Worm (Caenorhabditis elegans) whole organism, late embryonic: ENCODE data around the gene gst-13.

Experiments used
- C08G9.2 ChIP-seq: sonication (generic microtip); optimal IDR thresholded peaks from 2 replicates; lab custom pipeline; 2016; ENCODE audit warnings: mild to moderate bottlenecking, missing genetic modification characterization, moderate library complexity, missing compliant biosample characterization
- C38D4.7 ChIP-seq: fragments of 200-800 bp; sonication (Bioruptor generic); optimal IDR thresholded peaks from 2 replicates; lab custom pipeline; 2018; ENCODE audit warnings: mild to moderate bottlenecking, missing genetic modification characterization, moderate library complexity, missing compliant biosample characterization
- T23F11.4 ChIP-seq: fragments of 200-800 bp; sonication (Bioruptor generic); optimal IDR thresholded peaks from 2 replicates; lab custom pipeline; 2018; ENCODE audit warnings: mild to moderate bottlenecking, missing genetic modification characterization, missing compliant biosample characterization
- Y22D7AL.16 ChIP-seq: sonication (generic microtip); optimal IDR thresholded peaks from 2 replicates; lab custom pipeline; 2016; ENCODE audit warnings: missing genetic modification characterization, missing compliant biosample characterization
- ahr-1 ChIP-seq: sonication (generic microtip); optimal IDR thresholded peaks from 2 replicates; lab custom pipeline; 2016; ENCODE audit warnings: missing genetic modification characterization, missing compliant biosample characterization
- ceh-14 ChIP-seq: sonication (generic microtip); optimal IDR thresholded peaks from 2 replicates; lab custom pipeline; 2016; ENCODE audit warnings: missing genotype, missing genetic modification characterization, missing compliant biosample characterization
- ceh-18 ChIP-seq: sonication (generic microtip); optimal IDR thresholded peaks from 2 replicates; lab custom pipeline; 2016; ENCODE audit warnings: missing genetic modification characterization, missing compliant biosample characterization
- ceh-19 ChIP-seq: fragments of 200-800 bp; sonication (Bioruptor generic); optimal IDR thresholded peaks from 2 replicates; lab custom pipeline; 2018; ENCODE audit warnings: mild to moderate bottlenecking, missing genetic modification characterization, missing compliant biosample characterization
- ceh-2 ChIP-seq: sonication (generic microtip); optimal IDR thresholded peaks from 2 replicates; lab custom pipeline; 2016; ENCODE audit warnings: missing genotype, missing genetic modification characterization, missing compliant biosample characterization
- ceh-22 ChIP-seq: sonication (generic microtip); optimal IDR thresholded peaks from 2 replicates; lab custom pipeline; 2017; ENCODE audit warnings: missing biosample characterization, missing genetic modification characterization
- ceh-30 ChIP-seq: fragments of 150-350 bp; optimal IDR thresholded peaks from 2 replicates; lab custom pipeline; 2014; ENCODE audit warnings: missing biosample characterization, missing genetic modification characterization
- ceh-31 ChIP-seq: sonication (generic microtip); optimal IDR thresholded peaks from 2 replicates; lab custom pipeline; 2016; ENCODE audit warnings: missing genetic modification characterization, missing compliant biosample characterization
- ceh-45 ChIP-seq: fragments of 200-800 bp; sonication (Bioruptor generic); IDR thresholded peaks from 2 replicates; pipeline ENCODE4 v1.3.6; 2022; ENCODE audit warnings: missing genetic modification reagents, missing genetic modification characterization, missing compliant biosample characterization
- ceh-6 ChIP-seq: fragments of 200-800 bp; sonication (Bioruptor generic); optimal IDR thresholded peaks from 2 replicates; lab custom pipeline; 2018; ENCODE audit warnings: mild to moderate bottlenecking, missing genetic modification characterization, missing compliant biosample characterization
- dve-1 ChIP-seq: sonication (generic microtip); optimal IDR thresholded peaks from 2 replicates; lab custom pipeline; 2017; ENCODE audit warnings: antibody characterized with exemption, mild to moderate bottlenecking, missing genetic modification characterization, missing compliant biosample characterization
- elt-2 ChIP-seq: sonication (generic microtip); optimal IDR thresholded peaks from 2 replicates; lab custom pipeline; 2016; ENCODE audit warnings: missing genetic modification reagents, missing genetic modification characterization, missing compliant biosample characterization
- hlh-15 ChIP-seq: sonication (generic microtip); optimal IDR thresholded peaks from 2 replicates; lab custom pipeline; 2016; ENCODE audit warnings: missing genetic modification characterization, missing compliant biosample characterization
- hlh-30 ChIP-seq: sonication (generic microtip); optimal IDR thresholded peaks from 2 replicates; lab custom pipeline; 2017; ENCODE audit warnings: antibody characterized with exemption, missing genetic modification characterization, missing compliant biosample characterization; ENCODE audit not compliant: insufficient read depth
- hlh-6 ChIP-seq: sonication (generic microtip); optimal IDR thresholded peaks from 2 replicates; lab custom pipeline; 2016; ENCODE audit warnings: missing genotype, missing genetic modification characterization, missing compliant biosample characterization
- hlh-8 ChIP-seq: sonication (generic microtip); optimal IDR thresholded peaks from 2 replicates; lab custom pipeline; 2016; ENCODE audit warnings: missing genotype, missing genetic modification characterization, missing compliant biosample characterization
- madf-2 ChIP-seq: sonication (generic microtip); optimal IDR thresholded peaks from 2 replicates; lab custom pipeline; 2017; ENCODE audit warnings: missing genetic modification characterization, missing compliant biosample characterization
- nfya-1 ChIP-seq: sonication (generic microtip); optimal IDR thresholded peaks from 2 replicates; lab custom pipeline; 2017; ENCODE audit warnings: missing genetic modification characterization, mild to moderate bottlenecking, missing compliant biosample characterization, antibody characterized with exemption, moderate library complexity
- nhr-232 ChIP-seq: sonication (generic microtip); optimal IDR thresholded peaks from 2 replicates; lab custom pipeline; 2016; ENCODE audit warnings: missing genetic modification characterization, missing compliant biosample characterization
- pax-1 ChIP-seq: fragments of 150-350 bp; optimal IDR thresholded peaks from 2 replicates; lab custom pipeline; 2014; ENCODE audit warnings: missing biosample characterization, missing genetic modification characterization
- pha-4 ChIP-seq: fragments of 150-350 bp; optimal IDR thresholded peaks from 2 replicates; lab custom pipeline; 2018; ENCODE audit warnings: missing biosample characterization, missing genetic modification reagents, missing genetic modification characterization
- pqm-1 ChIP-seq: sonication (generic microtip); optimal IDR thresholded peaks from 2 replicates; lab custom pipeline; 2016; ENCODE audit warnings: missing genetic modification characterization, missing compliant biosample characterization
- rnt-1 ChIP-seq: sonication (generic microtip); optimal IDR thresholded peaks from 2 replicates; lab custom pipeline; 2016; ENCODE audit warnings: missing genetic modification characterization, missing compliant biosample characterization
- sox-2 ChIP-seq: fragments of 200-800 bp; sonication (Bioruptor generic); IDR thresholded peaks from 2 replicates; pipeline ENCODE4 v1.3.6; 2022; ENCODE audit warnings: missing genetic modification reagents, missing genetic modification characterization, missing compliant biosample characterization
- tbx-2 ChIP-seq: sonication (generic microtip); optimal IDR thresholded peaks from 2 replicates; lab custom pipeline; 2016; ENCODE audit warnings: missing genetic modification characterization, missing compliant biosample characterization
- tbx-7 ChIP-seq: sonication (generic microtip); optimal IDR thresholded peaks from 2 replicates; lab custom pipeline; 2016; ENCODE audit warnings: missing genotype, missing genetic modification characterization, missing compliant biosample characterization
- ttx-3 ChIP-seq: sonication (generic microtip); optimal IDR thresholded peaks from 2 replicates; lab custom pipeline; 2016; ENCODE audit warnings: missing genetic modification reagents, missing genetic modification characterization, missing compliant biosample characterization
- unc-3 ChIP-seq, 2 experiments: fragments of 200-800 bp in 1 of 2; sonication (Bioruptor generic) in 1 of 2; sonication (generic microtip) in 1 of 2; conservative IDR thresholded peaks in 1 of 2; optimal IDR thresholded peaks in 1 of 2; 2 replicates each; pipeline versions ENCODE4 v1.3.6 to Lab custom; 2016 to 2022; ENCODE audit warnings: missing compliant biosample characterization in 2 of 2, missing genetic modification characterization in 2 of 2, missing genetic modification reagents in 1 of 2
- zip-5 ChIP-seq: sonication (generic microtip); optimal IDR thresholded peaks from 2 replicates; lab custom pipeline; 2016; ENCODE audit warnings: missing genetic modification characterization, missing compliant biosample characterization
- ztf-16 ChIP-seq: sonication (generic microtip); optimal IDR thresholded peaks from 2 replicates; lab custom pipeline; 2017; ENCODE audit warnings: missing genetic modification characterization, missing compliant biosample characterization

The gst-13 gene

DNA sequence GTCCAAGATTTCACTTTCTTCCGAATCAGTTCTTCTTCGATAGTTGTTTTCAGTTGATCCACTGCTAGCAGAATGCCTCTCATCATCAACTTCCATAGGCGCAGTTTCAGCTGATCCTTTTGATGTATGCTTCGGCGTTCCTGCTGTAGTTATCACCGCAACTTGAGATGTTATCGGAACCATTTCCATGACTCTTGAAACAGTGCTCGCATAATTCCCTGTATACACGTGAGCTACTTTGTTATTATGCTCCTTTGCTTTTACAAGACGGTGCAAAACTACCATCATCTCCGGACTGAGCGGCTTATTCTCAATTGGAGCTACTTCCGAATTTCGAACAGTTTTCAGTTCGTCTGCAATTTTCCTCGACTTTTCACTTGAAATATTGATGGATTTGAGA is 45.9 kb downstream of the gst-13 start:
- TF ChIP-seq hlh-15 (tag; lab: Kevin White, UChicago) (no peak), ceh-19 (GFP tag; lab: Kevin White, UChicago) (no peak), nfya-1 (no peak), ceh-6 (GFP tag; lab: Kevin White, UChicago) (no peak), tbx-7 (no peak), C38D4.7 (no peak), hlh-30 (tag; lab: Kevin White, UChicago) (no peak), ceh-22 (tag; lab: Kevin White, UChicago) (no peak), nhr-232 (tag; lab: Kevin White, UChicago) (no peak), madf-2 (tag; lab: Kevin White, UChicago) (no peak), rnt-1 (tag; lab: Kevin White, UChicago) (no peak)

- TF ChIP-seq ceh-14 (tag; lab: Kevin White, UChicago): no peak
- no peak for TF ChIP-seq ceh-18 (tag; lab: Kevin White, UChicago)
- TF ChIP-seq elt-2: no peak
- no peak for TF ChIP-seq Y22D7AL.16
- no peak for TF ChIP-seq hlh-8 (tag; lab: Kevin White, UChicago)
- no peak for TF ChIP-seq sox-2
- no peak for TF ChIP-seq pax-1
- no peak for TF ChIP-seq ceh-6 (GFP tag; lab: Kevin White, UChicago)
- no peak for TF ChIP-seq T23F11.4
- TF ChIP-seq hlh-6 (tag; lab: Kevin White, UChicago): no peak
- TF ChIP-seq zip-5 (tag; lab: Kevin White, UChicago): no peak
- TF ChIP-seq tbx-2: no peak
- TF ChIP-seq C08G9.2 (tag; lab: Kevin White, UChicago): no peak
- TF ChIP-seq pqm-1 (tag; lab: Kevin White, UChicago): no peak
- TF ChIP-seq ztf-16 (tag; lab: Kevin White, UChicago): no peak
- TF ChIP-seq ceh-2: no peak
- TF ChIP-seq madf-2 (tag; lab: Kevin White, UChicago): no peak
These were observed 47.8 kb downstream of the gst-13 start for ce11 chrII:9279016-9279415.

DNA sequence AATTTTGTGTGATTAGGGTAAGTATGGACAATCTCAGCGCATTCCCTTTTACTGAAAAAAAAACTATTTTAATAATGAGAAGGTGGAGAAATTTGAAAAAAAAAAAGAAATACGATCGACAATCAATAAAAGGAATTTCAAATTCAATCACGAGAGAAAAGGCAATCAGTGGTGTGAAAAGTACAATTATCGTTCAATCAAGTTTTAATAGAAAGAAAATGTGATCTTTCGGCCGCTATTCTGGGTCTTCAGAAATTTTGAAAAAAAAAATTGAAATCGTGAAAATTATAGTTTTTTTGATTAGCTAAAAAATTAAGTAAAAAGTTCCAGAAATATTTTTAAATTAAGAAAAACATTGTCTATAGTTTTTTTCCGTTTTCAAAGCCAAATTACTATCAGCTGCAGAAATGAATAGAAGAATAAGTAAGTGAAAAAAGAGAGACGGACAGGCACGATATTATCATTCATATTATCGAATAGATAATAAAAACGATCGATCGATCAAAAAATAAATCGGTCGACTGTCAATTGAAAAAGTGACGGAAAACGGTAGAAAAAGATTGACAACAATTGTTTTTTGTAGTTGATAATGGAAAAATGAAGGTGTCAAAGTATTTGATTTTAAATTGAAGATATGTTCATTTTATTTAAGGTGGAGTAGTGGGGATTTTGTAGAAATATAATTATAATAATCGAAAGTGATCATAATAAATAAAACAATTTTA is 49.0 kb downstream of the gst-13 start, which contains the start of gene gldi-3:
TSS of gene gldi-3 (minus strand) at position 51 of the 725 bp plus-strand sequence.
- no peak for TF ChIP-seq rnt-1 (tag; lab: Kevin White, UChicago)
- no peak for TF ChIP-seq Y22D7AL.16
- no peak for TF ChIP-seq ahr-1 (tag; lab: Kevin White, UChicago)
- TF ChIP-seq unc-3 (GFP tag; conservative IDR thresholded peaks at IDR 0.05; lab: Robert Waterston, UW): no peak
- no peak for TF ChIP-seq unc-3 (tag; optimal IDR thresholded peaks at IDR 0.05; lab: Kevin White, UChicago)
- TF ChIP-seq zip-5 (tag; lab: Kevin White, UChicago): no peak
- TF ChIP-seq ceh-30 (tag; lab: Kevin White, UChicago): no peak

DNA sequence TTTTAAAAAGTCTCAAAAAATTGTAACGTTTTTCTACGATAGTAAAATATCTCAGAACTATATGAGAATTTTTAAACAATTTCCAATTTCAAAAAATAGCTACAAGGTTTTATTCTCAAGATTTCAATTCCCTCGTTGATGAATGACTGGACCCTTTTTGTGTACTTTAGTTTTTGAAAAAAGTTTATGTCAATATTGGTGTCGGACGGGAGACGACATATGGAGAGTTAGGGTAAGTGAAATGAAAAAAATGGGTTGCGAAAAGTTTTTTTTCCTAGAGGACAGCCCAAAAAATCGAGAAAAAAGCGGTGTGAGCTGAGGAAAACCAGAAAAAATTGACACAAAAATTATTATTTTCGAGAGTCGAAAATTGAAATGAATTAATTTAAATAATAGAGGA is 49.6 kb downstream of the gst-13 start:
- TF ChIP-seq zip-5 (tag; lab: Kevin White, UChicago) (no peak), C08G9.2 (tag; lab: Kevin White, UChicago) (no peak), ceh-31 (tag; lab: Kevin White, UChicago) (no peak), ttx-3 (no peak), ceh-2 (no peak), dve-1 (no peak), ceh-45 (no peak), ahr-1 (tag; lab: Kevin White, UChicago) (no peak), pqm-1 (tag; lab: Kevin White, UChicago) (no peak), pha-4 (tag; lab: Kevin White, UChicago) (no peak)
